Worm (Caenorhabditis elegans) whole organism, L1 larva: Measurements from ENCODE around the gene C29F9.2.

Experiments
- jun-1 ChIP-seq: fragments of 150-350 bp; optimal IDR thresholded peaks from 2 replicates; lab custom pipeline; 2014; ENCODE audit warnings: missing biosample characterization, missing genetic modification reagents, missing genetic modification characterization
- lin-39 ChIP-seq: fragments of 150-350 bp; optimal IDR thresholded peaks from 2 replicates; lab custom pipeline; 2014; ENCODE audit warnings: missing biosample characterization, missing genetic modification reagents, missing genetic modification characterization
- nhr-77 ChIP-seq: fragments of 150-350 bp; optimal IDR thresholded peaks from 2 replicates; lab custom pipeline; 2014; ENCODE audit warnings: missing biosample characterization, missing genetic modification characterization
- swsn-7 ChIP-seq: sonication (generic microtip); optimal IDR thresholded peaks from 2 replicates; lab custom pipeline; 2016; ENCODE audit warnings: missing genetic modification characterization, missing compliant biosample characterization

- no peak for TF ChIP-seq jun-1 (tag; lab: Kevin White, UChicago)
- TF ChIP-seq swsn-7 (tag; lab: Kevin White, UChicago), result no peak
- TF ChIP-seq lin-39 (tag; lab: Kevin White, UChicago), result no peak
- TF ChIP-seq nhr-77 (tag; lab: Kevin White, UChicago), result no peak
Measured at ce11 chrIII:124478-124877, 6.3 kb upstream of the C29F9.2 start, which contains the start of gene pals-23.
